Fruit fly (Drosophila melanogaster): Measurements from ENCODE around the gene Stt3A.

The Stt3A gene

dm6 chrX:21058991-21059390 is 5.3 kb upstream of the Stt3A start (continued):
- TF ChIP-seq Asciz (GFP tag; optimal IDR thresholded peaks at IDR 0.05) (peak; percentile 91), Dfd (GFP tag; optimal IDR thresholded peaks at IDR 0.05) (no peak), CG17612 (GFP tag; IDR thresholded peaks at IDR 0.05) (peak; percentile 59), CG12769 (tag; optimal IDR thresholded peaks at IDR 0.05) (peak; percentile 93), otp (GFP tag; IDR thresholded peaks at IDR 0.05) (peak; percentile 77; the same call in 2 of the 3 replicates), ro (GFP tag; IDR thresholded peaks at IDR 0.05) (peak; percentile 38; the same call in 1 of the 2 replicates), H2.0 (GFP tag; IDR thresholded peaks at IDR 0.05) (peak; percentile 90), GATAe (GFP tag; conservative IDR thresholded peaks at IDR 0.05) (no peak), gsb-n (tag; optimal IDR thresholded peaks at IDR 0.05) (peak; percentile 90), CG4854 (GFP tag; optimal IDR thresholded peaks at IDR 0.05) (peak; percentile 72), kay (GFP tag; optimal IDR thresholded peaks at IDR 0.05) (peak; percentile 73), usp (GFP tag; optimal IDR thresholded peaks at IDR 0.05) (no peak), eyg (GFP tag; optimal IDR thresholded peaks at IDR 0.05) (peak; percentile 91), NC2α (GFP tag; optimal IDR thresholded peaks at IDR 0.05) (peak; percentile 81), lbe (GFP tag; optimal IDR thresholded peaks at IDR 0.05) (no peak), CG11456 (GFP tag; IDR thresholded peaks at IDR 0.05) (peak; percentile 71; the same call in 2 of the 3 replicates), CG7372 (GFP tag; IDR thresholded peaks at IDR 0.05) (peak; percentile 43), CG10321 (GFP tag; IDR thresholded peaks at IDR 0.05) (0 out of 2 replicates have a peak, but pooled peaks have one; percentile 56), Bgb (GFP tag; IDR thresholded peaks at IDR 0.05; ENCODE audit: partially characterized antibody) (no peak), CG30431 (GFP tag; optimal IDR thresholded peaks at IDR 0.05) (peak; percentile 88), klu (GFP tag; IDR thresholded peaks at IDR 0.05) (peak; percentile 47), dan (GFP tag; IDR thresholded peaks at IDR 0.05) (no peak), crc (GFP tag; optimal IDR thresholded peaks at IDR 0.05) (peak; percentile 89), caup (GFP tag; optimal IDR thresholded peaks at IDR 0.05; ENCODE audit: severe bottlenecking) (peak; percentile 77), Myb (GFP tag; optimal IDR thresholded peaks at IDR 0.05) (peak; percentile 75), CG18764 (GFP tag; optimal IDR thresholded peaks at IDR 0.05) (peak; percentile 79), CG3065 (GFP tag; optimal IDR thresholded peaks at IDR 0.05) (peak; percentile 80), sqz (GFP tag; optimal IDR thresholded peaks at IDR 0.05) (peak; percentile 66), crp (GFP tag; optimal IDR thresholded peaks at IDR 0.05) (peak in 1 of 2 experiments; percentile 45), gcm2 (GFP tag; optimal IDR thresholded peaks at IDR 0.05) (peak; percentile 84), Bteb2 (GFP tag; optimal IDR thresholded peaks at IDR 0.05) (peak; percentile 77), gfzf (GFP tag; optimal IDR thresholded peaks at IDR 0.05) (no peak), CG2120 (GFP tag; optimal IDR thresholded peaks at IDR 0.05) (peak; percentile 87), CG4820 (GFP tag; optimal IDR thresholded peaks at IDR 0.05) (peak; percentile 84), CG7786 (GFP tag; optimal IDR thresholded peaks at IDR 0.05) (peak; percentile 91), Fer2 (tag; optimal IDR thresholded peaks at IDR 0.05) (peak; percentile 49), CG1233 (GFP tag; optimal IDR thresholded peaks at IDR 0.05) (peak; percentile 86), row (GFP tag; IDR thresholded peaks at IDR 0.05) (peak; percentile 90), sens (GFP tag) (peak; percentile 99), sna (GFP tag; IDR thresholded peaks at IDR 0.05; ENCODE audit: partially characterized antibody) (no peak), disco-r (GFP tag; optimal IDR thresholded peaks at IDR 0.05) (peak; percentile 74), CG16779 (GFP tag; IDR thresholded peaks at IDR 0.05) (peak; percentile 68; the same call in 1 of the 2 replicates), CG8281 (tag; optimal IDR thresholded peaks at IDR 0.05) (peak; percentile 83), bcd (GFP tag; optimal IDR thresholded peaks at IDR 0.05) (peak; percentile 87), Dref (GFP tag; IDR thresholded peaks at IDR 0.05) (no peak), sima (GFP tag; optimal IDR thresholded peaks at IDR 0.05) (peak; percentile 78), CG11247 (GFP tag; IDR thresholded peaks at IDR 0.05) (peak; percentile 69), Opbp (GFP tag; IDR thresholded peaks at IDR 0.05; ENCODE audit: partially characterized antibody) (no peak), CG5953 (GFP tag; IDR thresholded peaks at IDR 0.05) (peak; percentile 86), vnd (GFP tag; IDR thresholded peaks at IDR 0.05; ENCODE audit: partially characterized antibody) (no peak), CG3995 (GFP tag; optimal IDR thresholded peaks at IDR 0.05) (peak; percentile 39), CG9876 (GFP tag; optimal IDR thresholded peaks at IDR 0.05) (peak; percentile 86)
